Worm (Caenorhabditis elegans) whole organism, dauer: ENCODE measurements around the gene srh-166.
"Not testable (repeated sequence)": the region's sequence is repeated elsewhere in the genome, so short reads cannot be mapped to it uniquely, and the experiment has no call there.

Source experiments
- unc-62 ChIP-seq: sonication (generic microtip); optimal IDR thresholded peaks from 2 replicates; lab custom pipeline; 2017; ENCODE audit warnings: missing biosample characterization, missing genetic modification reagents, missing genetic modification characterization

Gene srh-166

ce11 chrV:20544092-20544491 lies 18.4 kb upstream of the srh-166 start, which contains the start of gene slc-36.3:
Gene slc-36.3, minus strand, starts transcription at chrV:20544192.
- no peak for TF ChIP-seq unc-62 (GFP tag; lab: Kevin White, UChicago)

- TF ChIP-seq unc-62 (GFP tag; lab: Kevin White, UChicago), result no peak
Observed at ce11 chrV:20539055-20539454, 13.4 kb upstream of the srh-166 start, which contains the start of gene Y38H6C.16. Gene Y38H6C.16, minus strand, starts transcription at chrV:20539347.

- TF ChIP-seq unc-62 (GFP tag; lab: Kevin White, UChicago), result no peak
Observed at ce11 chrV:20536208-20536607, 10.5 kb upstream of the srh-166 start, which contains the start of gene Y38H6C.15. Gene Y38H6C.15, minus strand, starts transcription at chrV:20536308.

- TF ChIP-seq unc-62 (GFP tag; lab: Kevin White, UChicago), result no peak
Observed at ce11 chrV:20534072-20534471, 8.4 kb upstream of the srh-166 start, which contains the start of gene famh-161. Gene famh-161, minus strand, starts transcription at chrV:20534172.

ce11 chrV:20527493-20527892 lies 1.8 kb upstream of the srh-166 start, which contains the start of gene Y38H6C.13:
Gene Y38H6C.13, plus strand, starts transcription at chrV:20527793.
- TF ChIP-seq unc-62 (GFP tag; lab: Kevin White, UChicago), result no peak

ce11 chrV:20522219-20522618 lies 3.4 kb downstream of the srh-166 start, which contains the start of the genes Y38H6C.9 and fbxa-150:
Gene Y38H6C.9, minus strand, starts transcription at chrV:20522270.
Gene fbxa-150, plus strand, starts transcription at chrV:20522598.
- TF ChIP-seq unc-62 (GFP tag; lab: Kevin White, UChicago), result no peak

ce11 chrV:20518927-20519326 lies 6.7 kb downstream of the srh-166 start, which contains the start of gene Y38H6C.25:
Gene Y38H6C.25, plus strand, starts transcription at chrV:20519227.
- TF ChIP-seq unc-62 (GFP tag; lab: Kevin White, UChicago), result no peak

ce11 chrV:20517005-20517404 lies 8.7 kb downstream of the srh-166 start:
- no peak for TF ChIP-seq unc-62 (GFP tag; lab: Kevin White, UChicago)

- no peak for TF ChIP-seq unc-62 (GFP tag; lab: Kevin White, UChicago)
Observed at ce11 chrV:20514483-20514882, 11.2 kb downstream of the srh-166 start.

- not testable (repeated sequence) for TF ChIP-seq unc-62 (GFP tag; lab: Kevin White, UChicago)
Observed at ce11 chrV:20513661-20514060, 12.0 kb downstream of the srh-166 start, which contains the start of gene Y38H6C.8. Gene Y38H6C.8, plus strand, starts transcription at chrV:20513961.

- no peak for TF ChIP-seq unc-62 (GFP tag; lab: Kevin White, UChicago)
Observed at ce11 chrV:20509427-20509826, 16.2 kb downstream of the srh-166 start.

- no peak for TF ChIP-seq unc-62 (GFP tag; lab: Kevin White, UChicago)
Observed at ce11 chrV:20506542-20506941, 19.1 kb downstream of the srh-166 start.

ce11 chrV:20504997-20505396 lies 20.7 kb downstream of the srh-166 start, which contains the start of gene Y38H6C.4:
Gene Y38H6C.4, minus strand, starts transcription at chrV:20505097.
- TF ChIP-seq unc-62 (GFP tag; lab: Kevin White, UChicago), result no peak

ce11 chrV:20500405-20500804 lies 25.3 kb downstream of the srh-166 start, which contains the start of gene dct-14:
Gene dct-14, minus strand, starts transcription at chrV:20500505.
- no peak for TF ChIP-seq unc-62 (GFP tag; lab: Kevin White, UChicago)

- no peak for TF ChIP-seq unc-62 (GFP tag; lab: Kevin White, UChicago)
Observed at ce11 chrV:20499642-20500041, 26.0 kb downstream of the srh-166 start.

- no peak for TF ChIP-seq unc-62 (GFP tag; lab: Kevin White, UChicago)
Observed at ce11 chrV:20498980-20499379, 26.7 kb downstream of the srh-166 start, which contains the start of gene dct-16. Gene dct-16, minus strand, starts transcription at chrV:20499057.

ce11 chrV:20497537-20497936 lies 28.1 kb downstream of the srh-166 start:
- no peak for TF ChIP-seq unc-62 (GFP tag; lab: Kevin White, UChicago)
